Worm (Caenorhabditis elegans): ENCODE results near the gene F43E2.6.

ce11 chrII:7357176-7357575, 11.5 kb downstream of the F43E2.6 start:
- TF ChIP-seq ama-1 (optimal IDR thresholded peaks at IDR 0.05) (no peak), hmg-4 (GFP tag; optimal IDR thresholded peaks at IDR 0.05) (no peak), tra-4 (tag; optimal IDR thresholded peaks at IDR 0.05) (no peak), sea-1 (GFP tag; conservative IDR thresholded peaks at IDR 0.05) (no peak), aly-1 (tag; optimal IDR thresholded peaks at IDR 0.05) (no peak), pes-1 (GFP tag; IDR thresholded peaks at IDR 0.05) (no peak), tbx-11 (GFP tag; IDR thresholded peaks at IDR 0.05) (no peak)
